Fruit fly (Drosophila melanogaster): Measurements from ENCODE around the gene CG34426.

DNA sequence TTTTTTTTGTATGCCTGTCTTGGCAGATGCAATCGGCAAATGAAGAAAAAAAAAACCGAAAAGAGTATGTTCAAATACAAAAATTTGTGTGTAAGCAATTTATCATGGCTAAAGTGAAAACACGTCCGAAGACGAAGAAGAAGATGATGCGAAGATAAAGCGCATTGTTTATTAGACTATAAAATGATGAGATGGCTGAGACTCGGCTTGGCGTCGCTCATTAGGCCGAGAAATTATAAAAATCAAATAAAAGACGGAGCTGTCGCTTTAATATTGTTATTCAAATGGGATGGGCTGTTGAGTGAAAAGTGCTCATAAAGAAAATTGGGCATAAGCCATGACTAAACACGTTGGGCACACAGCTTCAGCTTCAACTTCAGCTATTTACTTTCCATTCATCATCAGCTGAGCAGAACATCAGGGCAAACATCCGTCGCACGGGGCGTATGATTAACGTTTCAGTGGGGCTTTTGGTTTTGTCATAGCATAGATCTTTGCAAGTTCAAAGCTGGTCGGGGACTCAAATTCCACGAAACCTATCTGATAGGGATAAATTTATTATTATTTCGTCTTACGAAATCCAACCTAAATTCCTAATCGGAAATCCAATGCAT is 31.5 kb upstream of the CG34426 start:
- TF ChIP-seq Myc (optimal IDR thresholded peaks at IDR 0.05) (no peak), tai (GFP tag; optimal IDR thresholded peaks at IDR 0.05) (no peak), usp (GFP tag; optimal IDR thresholded peaks at IDR 0.05) (no peak), sv (GFP tag; optimal IDR thresholded peaks at IDR 0.05) (no peak), OdsH (GFP tag; optimal IDR thresholded peaks at IDR 0.05) (no peak), CrebA (GFP tag; optimal IDR thresholded peaks at IDR 0.05; ENCODE audit: borderline replicate concordance) (no peak), Hr78 (GFP tag; optimal IDR thresholded peaks at IDR 0.05) (no peak), Abd-B (GFP tag; optimal IDR thresholded peaks at IDR 0.05) (no peak)

Measured in whole organism, wandering third instar larva.